Worm (Caenorhabditis elegans) whole organism, late embryonic: ENCODE data around the gene har-1.

Experiments used
- C38D4.7 ChIP-seq: fragments of 200-800 bp; sonication (Bioruptor generic); optimal IDR thresholded peaks from 2 replicates; lab custom pipeline; 2018; ENCODE audit warnings: mild to moderate bottlenecking, missing genetic modification characterization, moderate library complexity, missing compliant biosample characterization
- K09A11.1 ChIP-seq: sonication (generic microtip); optimal IDR thresholded peaks from 2 replicates; lab custom pipeline; 2017; ENCODE audit warnings: antibody characterized with exemption, mild to moderate bottlenecking, missing genetic modification characterization, missing compliant biosample characterization; ENCODE audit not compliant: insufficient read depth
- ama-1 ChIP-seq: fragments of 150-350 bp; optimal IDR thresholded peaks from 2 replicates; lab custom pipeline; 2014
- ceh-19 ChIP-seq: fragments of 200-800 bp; sonication (Bioruptor generic); optimal IDR thresholded peaks from 2 replicates; lab custom pipeline; 2018; ENCODE audit warnings: mild to moderate bottlenecking, missing genetic modification characterization, missing compliant biosample characterization
- ceh-9 ChIP-seq: sonication (generic microtip); optimal IDR thresholded peaks from 2 replicates; lab custom pipeline; 2016; ENCODE audit warnings: mild to moderate bottlenecking, missing genetic modification characterization, inconsistent platforms, missing compliant biosample characterization
- dmd-4 ChIP-seq: sonication (generic microtip); optimal IDR thresholded peaks from 2 replicates; lab custom pipeline; 2016; ENCODE audit warnings: borderline replicate concordance, missing genetic modification characterization, missing compliant biosample characterization
- dve-1 ChIP-seq: sonication (generic microtip); optimal IDR thresholded peaks from 2 replicates; lab custom pipeline; 2017; ENCODE audit warnings: antibody characterized with exemption, mild to moderate bottlenecking, missing genetic modification characterization, missing compliant biosample characterization
- elt-2 ChIP-seq: sonication (generic microtip); optimal IDR thresholded peaks from 2 replicates; lab custom pipeline; 2016; ENCODE audit warnings: missing genetic modification reagents, missing genetic modification characterization, missing compliant biosample characterization
- fkh-10 ChIP-seq: fragments of 150-350 bp; optimal IDR thresholded peaks from 2 replicates; lab custom pipeline; 2014; ENCODE audit warnings: missing biosample characterization, missing genetic modification reagents, missing genetic modification characterization
- nfya-1 ChIP-seq: sonication (generic microtip); optimal IDR thresholded peaks from 2 replicates; lab custom pipeline; 2017; ENCODE audit warnings: missing genetic modification characterization, mild to moderate bottlenecking, missing compliant biosample characterization, antibody characterized with exemption, moderate library complexity
- pqm-1 ChIP-seq: sonication (generic microtip); optimal IDR thresholded peaks from 2 replicates; lab custom pipeline; 2016; ENCODE audit warnings: missing genetic modification characterization, missing compliant biosample characterization
- ref-2 ChIP-seq: sonication (generic microtip); optimal IDR thresholded peaks from 2 replicates; lab custom pipeline; 2016; ENCODE audit warnings: missing genetic modification characterization, missing compliant biosample characterization
- sox-2 ChIP-seq: fragments of 200-800 bp; sonication (Bioruptor generic); IDR thresholded peaks from 2 replicates; pipeline ENCODE4 v1.3.6; 2022; ENCODE audit warnings: missing genetic modification reagents, missing genetic modification characterization, missing compliant biosample characterization

- TF ChIP-seq fkh-10 (GFP tag; lab: Kevin White, UChicago) = no peak
- no peak for TF ChIP-seq elt-2 (tag; lab: Kevin White, UChicago)
- TF ChIP-seq nfya-1 (tag; lab: Kevin White, UChicago) = no peak
- TF ChIP-seq ref-2 (tag; lab: Kevin White, UChicago) = no peak
- no peak for TF ChIP-seq ceh-19 (GFP tag; lab: Kevin White, UChicago)
- no peak for TF ChIP-seq C38D4.7
- no peak for TF ChIP-seq ceh-9 (tag; lab: Kevin White, UChicago)
- TF ChIP-seq sox-2 (GFP tag; lab: Robert Waterston, UW) = no peak
- no peak for TF ChIP-seq dmd-4 (tag; lab: Kevin White, UChicago)
- no peak for TF ChIP-seq ama-1 (lab: Kevin White, UChicago)
- TF ChIP-seq K09A11.1 (tag; lab: Kevin White, UChicago) = no peak
- no peak for TF ChIP-seq pqm-1 (tag; lab: Kevin White, UChicago)
- TF ChIP-seq dve-1 (tag; lab: Kevin White, UChicago) = no peak
These were observed 5.4 kb downstream of the har-1 start, which contains the start of gene C16C10.9 for ce11 chrIII:4157298-4157697.
